Worm (Caenorhabditis elegans) whole organism, young adult: ENCODE measurements around the gene C41H7.9.

Experiments
- D2030.7 ChIP-seq: fragments of 200-800 bp; sonication (Bioruptor generic); IDR thresholded peaks from 2 replicates; pipeline ENCODE4 v1.3.6; 2022; ENCODE audit warnings: missing genetic modification reagents, missing genetic modification characterization, missing compliant biosample characterization
- Y53G8AR.9 ChIP-seq: fragments of 200-800 bp; sonication (Bioruptor generic); conservative IDR thresholded peaks from 2 replicates; pipeline ENCODE4 v1.3.6; 2022; ENCODE audit warnings: missing genetic modification reagents, missing genetic modification characterization, missing compliant biosample characterization
- Y79H2A.3 ChIP-seq: fragments of 200-800 bp; sonication (Bioruptor generic); conservative IDR thresholded peaks from 2 replicates; pipeline ENCODE4 v1.3.6; 2022; ENCODE audit warnings: missing genetic modification reagents, missing genetic modification characterization, missing compliant biosample characterization
- ZK185.1 ChIP-seq: sonication (generic microtip); optimal IDR thresholded peaks from 2 replicates; lab custom pipeline; 2016; ENCODE audit warnings: mild to moderate bottlenecking, missing genetic modification characterization, missing compliant biosample characterization; ENCODE audit not compliant: poor library complexity, severe bottlenecking
- attf-3 ChIP-seq: fragments of 200-800 bp; sonication (Bioruptor generic); conservative IDR thresholded peaks from 2 replicates; pipeline ENCODE4 v1.3.6; 2022; ENCODE audit warnings: missing genetic modification reagents, missing genetic modification characterization, missing compliant biosample characterization
- hsf-1 ChIP-seq: fragments of 200-800 bp; sonication (Bioruptor generic); IDR thresholded peaks from 2 replicates; pipeline ENCODE4 v1.3.6; 2022; ENCODE audit warnings: missing genetic modification reagents, missing genetic modification characterization, missing compliant biosample characterization
- lin-35 ChIP-seq, 3 experiments: fragments of 150-350 bp in 2 of 3; sonication (generic microtip) in 1 of 3; optimal IDR thresholded peaks; 2 replicates each; lab custom pipeline; 2014 to 2018; ENCODE audit warnings: missing biosample characterization in 3 of 3, missing genetic modification characterization in 3 of 3, missing genetic modification reagents in 3 of 3
- nfya-1 ChIP-seq: sonication (generic microtip); optimal IDR thresholded peaks from 2 replicates; lab custom pipeline; 2017; ENCODE audit warnings: antibody characterized with exemption, missing compliant biosample characterization, missing genetic modification characterization, borderline replicate concordance; ENCODE audit not compliant: insufficient read depth

DNA sequence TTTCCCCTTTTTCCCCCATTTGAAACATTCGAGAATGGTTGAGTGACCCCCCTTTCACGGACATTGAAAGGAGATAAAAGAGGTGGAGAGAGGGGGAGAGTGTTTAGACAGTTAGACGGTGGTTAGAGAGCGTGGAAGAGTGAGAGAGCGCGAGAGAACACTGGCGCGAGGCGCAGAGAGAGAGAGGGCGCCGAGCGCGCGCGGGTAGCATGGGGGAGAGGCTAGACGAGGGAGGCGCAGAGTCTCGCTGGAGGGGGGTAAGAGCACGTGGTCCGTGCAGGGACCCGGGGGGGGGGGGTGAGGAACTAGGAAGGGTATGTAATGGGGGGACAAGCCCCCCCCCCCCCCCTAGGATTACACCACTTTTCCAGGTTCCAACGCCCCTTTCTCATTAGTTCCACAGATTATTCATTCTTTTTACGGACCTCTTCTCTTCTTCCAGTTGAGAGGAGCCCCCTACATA is 38.1 kb downstream of the C41H7.9 start:
- TF ChIP-seq lin-35 (GFP tag; optimal IDR thresholded peaks at IDR 0.05; lab: Kevin White, UChicago) (peak in 1 of 3 experiments; percentile 83), D2030.7 (GFP tag; lab: Robert Waterston, UW) (no peak), attf-3 (0 out of 2 replicates have a peak, but pooled peaks have one; percentile 30), hsf-1 (GFP tag; lab: Robert Waterston, UW) (peak; percentile 83), Y53G8AR.9 (GFP tag; lab: Robert Waterston, UW) (peak; percentile 85), ZK185.1 (tag; lab: Kevin White, UChicago) (peak; percentile 68), Y79H2A.3 (no peak), nfya-1 (tag; lab: Kevin White, UChicago) (no peak)
